Fruit fly (Drosophila melanogaster): Measurements from ENCODE around the gene lmgB.

The lmgB gene

dm6 chr2L:8478911-8479706 is 49.3 kb downstream of the lmgB start (continued):
- 0 out of 2 replicates have a peak, but pooled peaks have one; percentile 36 for TF ChIP-seq CG32767 (GFP tag; IDR thresholded peaks at IDR 0.05)
- TF ChIP-seq nom (GFP tag; optimal IDR thresholded peaks at IDR 0.05) = peak; percentile 99
- TF ChIP-seq pita (GFP tag; optimal IDR thresholded peaks at IDR 0.05) = no peak
- TF ChIP-seq CG5180 (GFP tag; optimal IDR thresholded peaks at IDR 0.05) = peak; percentile 3
- no peak for TF ChIP-seq CG10274 (GFP tag; optimal IDR thresholded peaks at IDR 0.05)
- no peak for TF ChIP-seq slbo (GFP tag; IDR thresholded peaks at IDR 0.05)
- no peak for TF ChIP-seq bab2 (GFP tag; optimal IDR thresholded peaks at IDR 0.05)
- no peak for TF ChIP-seq wdn (GFP tag; IDR thresholded peaks at IDR 0.05)
- no peak for TF ChIP-seq Max (GFP tag; optimal IDR thresholded peaks at IDR 0.05)
- no peak for TF ChIP-seq exex (tag; optimal IDR thresholded peaks at IDR 0.05)
- no peak for TF ChIP-seq CG14860 (GFP tag; IDR thresholded peaks at IDR 0.05; ENCODE audit: partially characterized antibody)
- TF ChIP-seq maf-S (GFP tag; optimal IDR thresholded peaks at IDR 0.05) = no peak
- TF ChIP-seq Nf-YA (GFP tag; IDR thresholded peaks at IDR 0.05) = no peak
- TF ChIP-seq sima (GFP tag; optimal IDR thresholded peaks at IDR 0.05) = no peak
- no peak for TF ChIP-seq C15 (GFP tag; IDR thresholded peaks at IDR 0.05)
- no peak for TF ChIP-seq bbx (GFP tag; IDR thresholded peaks at IDR 0.05; ENCODE audit: partially characterized antibody)
- TF ChIP-seq Ets65A (GFP tag) = peak; percentile 9
- no peak for TF ChIP-seq twi (tag; optimal IDR thresholded peaks at IDR 0.05)
- TF ChIP-seq Mad (GFP tag; optimal IDR thresholded peaks at IDR 0.05) = no peak
- TF ChIP-seq sqz (GFP tag; optimal IDR thresholded peaks at IDR 0.05) = peak; percentile 23
- no peak for TF ChIP-seq D19A (tag; optimal IDR thresholded peaks at IDR 0.05)
- TF ChIP-seq Hr51 (GFP tag; optimal IDR thresholded peaks at IDR 0.05) = no peak
- TF ChIP-seq Dfd (GFP tag; optimal IDR thresholded peaks at IDR 0.05) = no peak
- no peak for TF ChIP-seq D19B (GFP tag; optimal IDR thresholded peaks at IDR 0.05)
- TF ChIP-seq Abd-B (GFP tag; optimal IDR thresholded peaks at IDR 0.05) = no peak
- TF ChIP-seq nerfin-1 (tag; optimal IDR thresholded peaks at IDR 0.05) = no peak
- TF ChIP-seq dati (GFP tag; IDR thresholded peaks at IDR 0.05) = no peak
- TF ChIP-seq row (GFP tag; IDR thresholded peaks at IDR 0.05) = no peak
- TF ChIP-seq CG9437 (GFP tag; optimal IDR thresholded peaks at IDR 0.05) = no peak
- TF ChIP-seq disco-r (GFP tag; optimal IDR thresholded peaks at IDR 0.05) = no peak
- no peak for TF ChIP-seq Ptx1 (GFP tag; IDR thresholded peaks at IDR 0.05)
- no peak for TF ChIP-seq Xrp1 (GFP tag; IDR thresholded peaks at IDR 0.05)
- no peak for TF ChIP-seq CG7963 (GFP tag; IDR thresholded peaks at IDR 0.05; ENCODE audit: partially characterized antibody)
- no peak for TF ChIP-seq CG2712 (tag; optimal IDR thresholded peaks at IDR 0.05)
- no peak for TF ChIP-seq pzg (GFP tag; optimal IDR thresholded peaks at IDR 0.05)
- TF ChIP-seq CG17612 (GFP tag; IDR thresholded peaks at IDR 0.05) = no peak
- TF ChIP-seq fru (optimal IDR thresholded peaks at IDR 0.05) = no peak
- TF ChIP-seq Opbp (GFP tag; IDR thresholded peaks at IDR 0.05; ENCODE audit: partially characterized antibody) = no peak
- TF ChIP-seq CG8359 (GFP tag; optimal IDR thresholded peaks at IDR 0.05; ENCODE audit: borderline replicate concordance) = no peak
- no peak for TF ChIP-seq Spps (tag; optimal IDR thresholded peaks at IDR 0.05)
- TF ChIP-seq CG16815 (GFP tag; optimal IDR thresholded peaks at IDR 0.05) = no peak
- no peak for TF ChIP-seq Dip2 (GFP tag; IDR thresholded peaks at IDR 0.05)
- TF ChIP-seq CG13287 (GFP tag; IDR thresholded peaks at IDR 0.05; ENCODE audit: partially characterized antibody) = no peak
- TF ChIP-seq Gug (GFP tag; IDR thresholded peaks at IDR 0.05) = no peak
- TF ChIP-seq ara (GFP tag; IDR thresholded peaks at IDR 0.05) = no peak
- TF ChIP-seq mld (GFP tag; IDR thresholded peaks at IDR 0.05; ENCODE audit: partially characterized antibody) = no peak
- TF ChIP-seq mirr (GFP tag; optimal IDR thresholded peaks at IDR 0.05) = no peak
- no peak for TF ChIP-seq bigmax (GFP tag; optimal IDR thresholded peaks at IDR 0.05)
- TF ChIP-seq CG43689 (GFP tag; IDR thresholded peaks at IDR 0.05) = no peak
- TF ChIP-seq Mrtf (GFP tag; IDR thresholded peaks at IDR 0.05) = no peak
